Worm (Caenorhabditis elegans) whole organism, mixed stage, embryonic: ENCODE results near the gene T23F11.11.

Source experiments
- M03D4.4 ChIP-seq: sonication (generic microtip); optimal IDR thresholded peaks from 2 replicates; lab custom pipeline; 2017; ENCODE audit warnings: mild to moderate bottlenecking, missing genetic modification characterization, missing compliant biosample characterization
- ces-1 ChIP-seq: fragments of 150-350 bp; optimal IDR thresholded peaks from 2 replicates; lab custom pipeline; 2014; ENCODE audit warnings: missing biosample characterization, missing genetic modification reagents, missing genetic modification characterization
- elt-1 ChIP-seq: sonication (generic microtip); optimal IDR thresholded peaks from 2 replicates; lab custom pipeline; 2017; ENCODE audit warnings: missing genetic modification characterization, mild to moderate bottlenecking, missing compliant biosample characterization, antibody characterized with exemption, moderate library complexity, borderline replicate concordance; ENCODE audit not compliant: insufficient read depth
- nhr-12 ChIP-seq: fragments of 150-350 bp; optimal IDR thresholded peaks from 2 replicates; lab custom pipeline; 2014; ENCODE audit warnings: missing biosample characterization, missing genetic modification characterization
- nhr-237 ChIP-seq: fragments of 150-350 bp; optimal IDR thresholded peaks from 2 replicates; lab custom pipeline; 2014; ENCODE audit warnings: missing biosample characterization, missing genetic modification characterization
- snpc-4 ChIP-seq: fragments of 150-350 bp; optimal IDR thresholded peaks from 2 replicates; lab custom pipeline; 2014; ENCODE audit warnings: missing biosample characterization, missing genetic modification characterization
- unc-62 ChIP-seq: fragments of 150-350 bp; optimal IDR thresholded peaks from 2 replicates; lab custom pipeline; 2014; ENCODE audit warnings: missing biosample characterization, missing genetic modification reagents, missing genetic modification characterization
- ztf-11 ChIP-seq: fragments of 150-350 bp; optimal IDR thresholded peaks from 2 replicates; lab custom pipeline; 2014; ENCODE audit warnings: missing biosample characterization, missing genetic modification characterization

DNA sequence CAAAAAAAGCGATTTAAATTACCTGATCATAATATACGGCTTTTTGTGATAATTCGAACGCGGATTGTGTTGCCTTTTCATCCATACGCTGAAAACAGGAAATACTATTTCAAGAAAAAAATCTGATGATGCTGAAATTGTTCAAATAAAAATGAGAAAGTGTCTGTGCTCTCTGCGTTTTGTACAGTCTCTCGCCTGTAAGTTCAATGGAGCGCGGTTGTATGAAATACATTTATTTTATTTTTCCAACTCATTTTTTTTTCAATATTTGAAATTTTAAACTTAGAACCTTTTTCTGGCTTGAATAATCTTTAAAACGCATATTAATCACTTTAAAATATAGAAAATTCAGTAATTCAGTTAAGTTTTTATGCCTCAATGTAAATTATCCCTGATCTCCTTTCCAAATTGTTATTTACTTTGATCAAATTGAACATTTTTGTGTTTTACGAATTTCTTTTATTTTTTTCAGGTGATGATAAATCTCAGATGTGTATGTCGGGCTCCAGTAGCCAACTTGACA lies 32.6 kb upstream of the T23F11.11 start, which contains the start of the genes clp-2 and mrpl-16:
- TF ChIP-seq snpc-4 (tag; lab: Kevin White, UChicago): no peak
- no peak for TF ChIP-seq nhr-237 (tag; lab: Kevin White, UChicago)
- TF ChIP-seq nhr-12: no peak
- TF ChIP-seq ztf-11: no peak
- TF ChIP-seq unc-62 (GFP tag; lab: Kevin White, UChicago): no peak
- TF ChIP-seq M03D4.4 (tag; lab: Kevin White, UChicago): no peak
- TF ChIP-seq elt-1: no peak
- no peak for TF ChIP-seq ces-1 (GFP tag; lab: Kevin White, UChicago)
